In genomic region chrX:14831713-14832561, dm6 we compare ENCODE assay signal across 1 fruit fly cellular context.
TF ChIP-seq lines count a peak whose summit lies in the region.

Gene CG14408 (minus strand): TSS chrX:14832033.

TF ChIP-seq in whole organism, embryonic, 481 proteins besides CTCF, POLR2A, EP300 and RAD21 (continued from another document):
- TF ChIP-seq CG7357 (GFP tag; IDR thresholded peaks at IDR 0.05; lab: Robert Waterston, UW) (no peak), Doc3 (GFP tag; IDR thresholded peaks at IDR 0.05; lab: Robert Waterston, UW; ENCODE audit: partially characterized antibody) (peak; percentile 74), CG2129 (GFP tag; IDR thresholded peaks at IDR 0.05; lab: Robert Waterston, UW; ENCODE audit: partially characterized antibody) (no peak), fd64A (GFP tag; optimal IDR thresholded peaks at IDR 0.05; lab: Kevin White, UChicago) (no peak), Oli (tag; optimal IDR thresholded peaks at IDR 0.05; lab: Kevin White, UChicago) (no peak), CG18476 (GFP tag; optimal IDR thresholded peaks at IDR 0.05; lab: Kevin White, UChicago) (no peak), CG7556 (GFP tag; optimal IDR thresholded peaks at IDR 0.05; lab: Kevin White, UChicago) (peak; percentile 10), nom (GFP tag; optimal IDR thresholded peaks at IDR 0.05; lab: Kevin White, UChicago) (no peak), CrebB (tag; optimal IDR thresholded peaks at IDR 0.05; lab: Kevin White, UChicago) (no peak), Ptx1 (GFP tag; IDR thresholded peaks at IDR 0.05; lab: Robert Waterston, UW) (no peak), Nf-YC (tag; optimal IDR thresholded peaks at IDR 0.05; lab: Kevin White, UChicago) (peak; percentile 7), hth (optimal IDR thresholded peaks at IDR 0.05; lab: Kevin White, UChicago) (no peak), BEAF-32 (GFP tag; optimal IDR thresholded peaks at IDR 0.05; lab: Kevin White, UChicago) (peak; percentile 66), CG32767 (GFP tag; IDR thresholded peaks at IDR 0.05; lab: Robert Waterston, UW) (no peak), CG1832 (GFP tag; optimal IDR thresholded peaks at IDR 0.05; lab: Kevin White, UChicago) (no peak), prd (optimal IDR thresholded peaks at IDR 0.05; lab: Kevin White, UChicago) (no peak), prd (GFP tag; IDR thresholded peaks at IDR 0.05; lab: Robert Waterston, UW) (no peak), crol (GFP tag; IDR thresholded peaks at IDR 0.05; lab: Robert Waterston, UW) (peak; percentile 59), lola (GFP tag; optimal IDR thresholded peaks at IDR 0.05; lab: Kevin White, UChicago) (no peak), phol (tag; optimal IDR thresholded peaks at IDR 0.05; lab: Kevin White, UChicago) (peak; percentile 22), fu2 (GFP tag; optimal IDR thresholded peaks at IDR 0.05; lab: Kevin White, UChicago) (no peak), Sry-δ (GFP tag; optimal IDR thresholded peaks at IDR 0.05; lab: Kevin White, UChicago) (no peak), wdn (GFP tag; IDR thresholded peaks at IDR 0.05; lab: Robert Waterston, UW) (no peak), CG10267 (tag; optimal IDR thresholded peaks at IDR 0.05; lab: Kevin White, UChicago) (peak; percentile 25), hb (GFP tag; IDR thresholded peaks at IDR 0.05; lab: Robert Waterston, UW; ENCODE audit: partially characterized antibody) (no peak), croc (GFP tag; conservative IDR thresholded peaks at IDR 0.05; lab: Robert Waterston, UW) (no peak), CG18764 (GFP tag; optimal IDR thresholded peaks at IDR 0.05; lab: Kevin White, UChicago) (no peak), ap (GFP tag; IDR thresholded peaks at IDR 0.05; lab: Robert Waterston, UW) (no peak), CG33213 (GFP tag; optimal IDR thresholded peaks at IDR 0.05; lab: Kevin White, UChicago) (no peak), HHEX (GFP tag; optimal IDR thresholded peaks at IDR 0.05; lab: Kevin White, UChicago) (no peak), ATbp (GFP tag; optimal IDR thresholded peaks at IDR 0.05; lab: Kevin White, UChicago) (no peak), CG12659 (GFP tag; optimal IDR thresholded peaks at IDR 0.05; lab: Kevin White, UChicago) (peak; percentile 71), sna (GFP tag; IDR thresholded peaks at IDR 0.05; lab: Robert Waterston, UW; ENCODE audit: partially characterized antibody) (peak; percentile 54), CG2120 (GFP tag; optimal IDR thresholded peaks at IDR 0.05; lab: Kevin White, UChicago) (peak; percentile 5), CG14050 (GFP tag; IDR thresholded peaks at IDR 0.05; lab: Robert Waterston, UW) (no peak), Poxn (GFP tag; IDR thresholded peaks at IDR 0.05; lab: Robert Waterston, UW) (no peak), knrl (GFP tag; IDR thresholded peaks at IDR 0.05; lab: Robert Waterston, UW; ENCODE audit: partially characterized antibody) (peak; percentile 33; the same call in 2 of the 3 replicates), CG31224 (GFP tag; IDR thresholded peaks at IDR 0.05; lab: Robert Waterston, UW) (no peak), abd-A (tag; optimal IDR thresholded peaks at IDR 0.05; lab: Kevin White, UChicago) (no peak), GATAe (GFP tag; conservative IDR thresholded peaks at IDR 0.05; lab: Robert Waterston, UW) (no peak), CG12391 (tag; optimal IDR thresholded peaks at IDR 0.05; lab: Kevin White, UChicago) (peak; percentile 45), crp (GFP tag; optimal IDR thresholded peaks at IDR 0.05; lab: Kevin White, UChicago) (peak in 1 of 2 experiments; percentile 75), dpn (GFP tag; optimal IDR thresholded peaks at IDR 0.05; lab: Kevin White, UChicago) (no peak), kah (GFP tag; optimal IDR thresholded peaks at IDR 0.05; lab: Kevin White, UChicago) (no peak), CG9609 (GFP tag; optimal IDR thresholded peaks at IDR 0.05; lab: Kevin White, UChicago) (no peak), tio (GFP tag; optimal IDR thresholded peaks at IDR 0.05; lab: Kevin White, UChicago) (no peak), CG2116 (GFP tag; optimal IDR thresholded peaks at IDR 0.05; lab: Kevin White, UChicago) (peak; percentile 40), Taf1 (GFP tag; IDR thresholded peaks at IDR 0.05; lab: Robert Waterston, UW) (no peak), Gug (GFP tag; IDR thresholded peaks at IDR 0.05; lab: Robert Waterston, UW) (no peak), Dp (GFP tag; optimal IDR thresholded peaks at IDR 0.05; lab: Kevin White, UChicago) (peak; percentile 39), chinmo (GFP tag; IDR thresholded peaks at IDR 0.05; lab: Robert Waterston, UW; ENCODE audit: partially characterized antibody) (peak; percentile 24; the same call in 1 of the 4 replicates), tna (GFP tag; IDR thresholded peaks at IDR 0.05; lab: Robert Waterston, UW; ENCODE audit: partially characterized antibody) (no peak), CG7271 (tag; optimal IDR thresholded peaks at IDR 0.05; lab: Kevin White, UChicago) (no peak), CG11456 (GFP tag; IDR thresholded peaks at IDR 0.05; lab: Robert Waterston, UW) (no peak), CG8290 (GFP tag; optimal IDR thresholded peaks at IDR 0.05; lab: Kevin White, UChicago) (no peak), CG8290 (tag; optimal IDR thresholded peaks at IDR 0.05; lab: Kevin White, UChicago) (peak in 1 of 2 experiments; percentile 2), CG17359 (tag; optimal IDR thresholded peaks at IDR 0.05; lab: Kevin White, UChicago) (peak; percentile 2), CG9817 (tag; optimal IDR thresholded peaks at IDR 0.05; lab: Kevin White, UChicago) (no peak), vvl (GFP tag; IDR thresholded peaks at IDR 0.05; lab: Robert Waterston, UW) (no peak), BtbVII (GFP tag; optimal IDR thresholded peaks at IDR 0.05; lab: Kevin White, UChicago) (peak; percentile 20), zen2 (GFP tag; IDR thresholded peaks at IDR 0.05; lab: Robert Waterston, UW; ENCODE audit: partially characterized antibody) (peak; percentile 40; the same call in 1 of the 3 replicates), CG17802 (tag; optimal IDR thresholded peaks at IDR 0.05; lab: Kevin White, UChicago) (no peak), CG34224 (GFP tag; IDR thresholded peaks at IDR 0.05; lab: Robert Waterston, UW; ENCODE audit: partially characterized antibody) (peak; percentile 66; the same call in 2 of the 3 replicates), NFAT (GFP tag; IDR thresholded peaks at IDR 0.05; lab: Robert Waterston, UW) (no peak), inv (GFP tag; IDR thresholded peaks at IDR 0.05; lab: Robert Waterston, UW; ENCODE audit: partially characterized antibody) (peak; percentile 28; the same call in 1 of the 2 replicates), pzg (GFP tag; optimal IDR thresholded peaks at IDR 0.05; lab: Kevin White, UChicago) (peak; percentile 10), E2f2 (GFP tag; IDR thresholded peaks at IDR 0.05; lab: Robert Waterston, UW) (0 out of 2 replicates have a peak, but pooled peaks have one; percentile 45), gsb-n (tag; optimal IDR thresholded peaks at IDR 0.05; lab: Kevin White, UChicago) (no peak), CG14860 (GFP tag; IDR thresholded peaks at IDR 0.05; lab: Robert Waterston, UW; ENCODE audit: partially characterized antibody) (0 out of 3 replicates have a peak, but pooled peaks have one; percentile 6), unpg (GFP tag; optimal IDR thresholded peaks at IDR 0.05; lab: Kevin White, UChicago) (peak; percentile 3), CoRest (tag; optimal IDR thresholded peaks at IDR 0.05; lab: Kevin White, UChicago) (peak; percentile 12), TFAM (GFP tag; optimal IDR thresholded peaks at IDR 0.05; lab: Kevin White, UChicago) (no peak), cas (GFP tag; IDR thresholded peaks at IDR 0.05; lab: Robert Waterston, UW) (no peak), sens (GFP tag; lab: Kevin White, UChicago) (peak; percentile 55), CG11398 (GFP tag; optimal IDR thresholded peaks at IDR 0.05; lab: Kevin White, UChicago) (no peak), rib (GFP tag; IDR thresholded peaks at IDR 0.05; lab: Robert Waterston, UW) (no peak), CG2712 (tag; optimal IDR thresholded peaks at IDR 0.05; lab: Kevin White, UChicago) (peak; percentile 20), HmgD (GFP tag; optimal IDR thresholded peaks at IDR 0.05; lab: Kevin White, UChicago) (no peak), CG30403 (GFP tag; optimal IDR thresholded peaks at IDR 0.05; lab: Kevin White, UChicago) (peak; percentile 11), amos (GFP tag; IDR thresholded peaks at IDR 0.05; lab: Robert Waterston, UW; ENCODE audit: partially characterized antibody) (peak; percentile 66; the same call in 1 of the 2 replicates), Blimp-1 (GFP tag; optimal IDR thresholded peaks at IDR 0.05; lab: Kevin White, UChicago) (peak; percentile 6), CG6272 (GFP tag; IDR thresholded peaks at IDR 0.05; lab: Robert Waterston, UW) (peak; percentile 14; the same call in 1 of the 2 replicates), CG4424 (GFP tag; optimal IDR thresholded peaks at IDR 0.05; lab: Kevin White, UChicago) (peak; percentile 0), hbn (GFP tag; IDR thresholded peaks at IDR 0.05; lab: Robert Waterston, UW; ENCODE audit: partially characterized antibody) (peak; percentile 30; the same call in 1 of the 2 replicates), Gsc (GFP tag; IDR thresholded peaks at IDR 0.05; lab: Robert Waterston, UW) (no peak), dysf (GFP tag; IDR thresholded peaks at IDR 0.05; lab: Robert Waterston, UW) (no peak), CG18262 (tag; optimal IDR thresholded peaks at IDR 0.05; lab: Kevin White, UChicago) (no peak), sqz (GFP tag; optimal IDR thresholded peaks at IDR 0.05; lab: Kevin White, UChicago) (peak; percentile 4), CG2889 (GFP tag; IDR thresholded peaks at IDR 0.05; lab: Robert Waterston, UW) (no peak), p53 (GFP tag; optimal IDR thresholded peaks at IDR 0.05; lab: Kevin White, UChicago) (no peak), crc (GFP tag; optimal IDR thresholded peaks at IDR 0.05; lab: Kevin White, UChicago) (no peak), CkIIα-i1 (GFP tag; IDR thresholded peaks at IDR 0.05; lab: Robert Waterston, UW) (no peak), CG10462 (GFP tag; optimal IDR thresholded peaks at IDR 0.05; lab: Kevin White, UChicago) (no peak), CG30020 (tag; optimal IDR thresholded peaks at IDR 0.05; lab: Kevin White, UChicago) (peak; percentile 94), Dll (GFP tag; IDR thresholded peaks at IDR 0.05; lab: Robert Waterston, UW; ENCODE audit: partially characterized antibody) (peak; percentile 70), sug (tag; optimal IDR thresholded peaks at IDR 0.05; lab: Kevin White, UChicago) (peak; percentile 4), CG8944 (GFP tag; optimal IDR thresholded peaks at IDR 0.05; lab: Kevin White, UChicago) (no peak), Bgb (GFP tag; IDR thresholded peaks at IDR 0.05; lab: Robert Waterston, UW; ENCODE audit: partially characterized antibody) (peak; percentile 43), CG14667 (GFP tag; IDR thresholded peaks at IDR 0.05; lab: Robert Waterston, UW) (no peak), Sry-β (GFP tag; optimal IDR thresholded peaks at IDR 0.05; lab: Kevin White, UChicago) (no peak), CG3726 (GFP tag; IDR thresholded peaks at IDR 0.05; lab: Robert Waterston, UW) (no peak), Deaf1 (tag; optimal IDR thresholded peaks at IDR 0.05; lab: Kevin White, UChicago) (peak; percentile 9), Dref (GFP tag; IDR thresholded peaks at IDR 0.05; lab: Robert Waterston, UW) (peak; percentile 51), Elba2 (GFP tag; optimal IDR thresholded peaks at IDR 0.05; lab: Kevin White, UChicago) (no peak), MESR4 (GFP tag; optimal IDR thresholded peaks at IDR 0.05; lab: Kevin White, UChicago) (peak; percentile 67), Scr (GFP tag; IDR thresholded peaks at IDR 0.05; lab: Robert Waterston, UW; ENCODE audit: partially characterized antibody) (peak; percentile 65), CG2678 (tag; optimal IDR thresholded peaks at IDR 0.05; lab: Kevin White, UChicago) (peak; percentile 38), gem (tag; optimal IDR thresholded peaks at IDR 0.05; lab: Kevin White, UChicago) (peak; percentile 50), CG17361 (GFP tag; IDR thresholded peaks at IDR 0.05; lab: Robert Waterston, UW) (peak; percentile 28; the same call in 2 of the 3 replicates), Nf-YA (GFP tag; IDR thresholded peaks at IDR 0.05; lab: Robert Waterston, UW) (no peak), CG31441 (GFP tag; IDR thresholded peaks at IDR 0.05; lab: Robert Waterston, UW) (0 out of 2 replicates have a peak, but pooled peaks have one; percentile 46), bowl (GFP tag; IDR thresholded peaks at IDR 0.05; lab: Robert Waterston, UW) (no peak), MBD-R2 (GFP tag; IDR thresholded peaks at IDR 0.05; lab: Robert Waterston, UW) (peak; percentile 53; the same call in 1 of the 2 replicates), CG9215 (GFP tag; IDR thresholded peaks at IDR 0.05; lab: Robert Waterston, UW) (no peak), sens-2 (GFP tag; IDR thresholded peaks at IDR 0.05; lab: Robert Waterston, UW) (no peak), CG8765 (GFP tag; IDR thresholded peaks at IDR 0.05; lab: Robert Waterston, UW) (no peak)
